Worm (Caenorhabditis elegans): ENCODE measurements around the gene spi-1.

- TF ChIP-seq W03F9.2 (tag; optimal IDR thresholded peaks at IDR 0.05) (no peak), dao-5 (tag; optimal IDR thresholded peaks at IDR 0.05) (no peak)
Observed at ce11 chrII:7534369-7534768, 38.3 kb downstream of the spi-1 start, which contains the start of gene wrt-10.
